Fruit fly (Drosophila melanogaster) whole organism, embryonic: ENCODE data around the gene ecd.

ENCODE experiments used
- CG10209 ChIP-seq: fragments of 200-800 bp; sonication (Bioruptor generic); optimal IDR thresholded peaks from 3 replicates; lab custom pipeline; 2017; ENCODE audit warnings: missing biosample characterization, mild to moderate bottlenecking, missing genetic modification characterization, missing genetic modification reagents
- CG10267 ChIP-seq: fragments of 200-800 bp; sonication (Bioruptor generic); optimal IDR thresholded peaks from 2 replicates; lab custom pipeline; 2018; ENCODE audit warnings: missing biosample characterization, mild to moderate bottlenecking, missing genetic modification characterization, moderate library complexity
- CG10543 ChIP-seq: fragments of 200-800 bp; sonication (Bioruptor generic); optimal IDR thresholded peaks from 3 replicates; lab custom pipeline; 2017; ENCODE audit warnings: missing biosample characterization, mild to moderate bottlenecking, missing genetic modification characterization, moderate library complexity
- CG12071 ChIP-seq: fragments of 200-800 bp; sonication (Bioruptor generic); optimal IDR thresholded peaks from 3 replicates; lab custom pipeline; 2018; ENCODE audit warnings: missing biosample characterization, mild to moderate bottlenecking, missing genetic modification characterization
- CG12219 ChIP-seq: fragments of 200-800 bp; sonication (Bioruptor generic); optimal IDR thresholded peaks from 3 replicates; lab custom pipeline; 2018; ENCODE audit warnings: missing biosample characterization, mild to moderate bottlenecking, missing genetic modification characterization
- CG15073 ChIP-seq: fragments of 200-800 bp; sonication (Bioruptor generic); optimal IDR thresholded peaks from 2 replicates; lab custom pipeline; 2016; ENCODE audit warnings: missing biosample characterization, missing genetic modification characterization
- CG30020 ChIP-seq: fragments of 200-800 bp; optimal IDR thresholded peaks from 2 replicates; lab custom pipeline; 2019; ENCODE audit warnings: missing biosample characterization, mild to moderate bottlenecking, missing genetic modification characterization, moderate library complexity
- CG3407 ChIP-seq: fragments of 200-800 bp; sonication (Bioruptor generic); optimal IDR thresholded peaks from 2 replicates; lab custom pipeline; 2018; ENCODE audit warnings: missing biosample characterization, mild to moderate bottlenecking, missing genetic modification characterization
- CG34376 ChIP-seq: fragments of 200-800 bp; sonication (Bioruptor generic); optimal IDR thresholded peaks from 2 replicates; lab custom pipeline; 2018; ENCODE audit warnings: missing biosample characterization, mild to moderate bottlenecking, missing genetic modification characterization
- CG5180 ChIP-seq: fragments of 200-800 bp; sonication (Bioruptor generic); optimal IDR thresholded peaks from 3 replicates; lab custom pipeline; 2017; ENCODE audit warnings: missing biosample characterization, missing genetic modification characterization, mild to moderate bottlenecking, moderate library complexity, missing genetic modification reagents
- CG7357 ChIP-seq: fragments of 200-800 bp; sonication (Bioruptor generic); IDR thresholded peaks from 3 replicates; pipeline ENCODE4 v1.3.6; 2022; ENCODE audit warnings: missing biosample characterization, missing genetic modification characterization
- CG7745 ChIP-seq: fragments of 200-800 bp; sonication (Bioruptor generic); optimal IDR thresholded peaks from 2 replicates; lab custom pipeline; 2018; ENCODE audit warnings: missing biosample characterization, mild to moderate bottlenecking, missing genetic modification characterization, moderate library complexity
- CG7963 ChIP-seq: fragments of 200-800 bp; sonication (Bioruptor generic); IDR thresholded peaks from 3 replicates; pipeline ENCODE4 v1.3.6; 2022; ENCODE audit warnings: missing biosample characterization, missing genetic modification characterization; ENCODE audit not compliant: partially characterized antibody
- CG9876 ChIP-seq: fragments of 200-800 bp; sonication (Bioruptor generic); optimal IDR thresholded peaks from 2 replicates; lab custom pipeline; 2016; ENCODE audit warnings: missing biosample characterization, missing genetic modification characterization
- Deaf1 ChIP-seq: fragments of 200-800 bp; optimal IDR thresholded peaks from 3 replicates; lab custom pipeline; 2019; ENCODE audit warnings: missing biosample characterization, mild to moderate bottlenecking, missing genetic modification characterization, moderate library complexity
- Ets65A ChIP-seq: fragments of 200-800 bp; sonication (Bioruptor generic); peaks from one replicate; lab custom pipeline; 2016; ENCODE audit warnings: missing biosample characterization, missing genetic modification characterization
- GATAe ChIP-seq: fragments of 200-800 bp; sonication (Bioruptor generic); conservative IDR thresholded peaks from 2 replicates; pipeline ENCODE4 v1.3.6; 2022; ENCODE audit warnings: missing biosample characterization, missing genetic modification characterization
- Hey ChIP-seq: fragments of 200-800 bp; sonication (Bioruptor generic); optimal IDR thresholded peaks from 3 replicates; lab custom pipeline; 2018; ENCODE audit warnings: missing biosample characterization, mild to moderate bottlenecking, missing genetic modification characterization
- HmgZ ChIP-seq: fragments of 200-800 bp; sonication (Bioruptor generic); optimal IDR thresholded peaks from 2 replicates; lab custom pipeline; 2018; ENCODE audit warnings: missing biosample characterization, mild to moderate bottlenecking, missing genetic modification characterization
- Jarid2 ChIP-seq: fragments of 200-800 bp; sonication (Bioruptor generic); optimal IDR thresholded peaks from 3 replicates; lab custom pipeline; 2017; ENCODE audit warnings: mild to moderate bottlenecking, missing biosample characterization, missing genetic modification reagents, missing genetic modification characterization
- Nf-YA ChIP-seq: fragments of 200-800 bp; sonication (Bioruptor generic); IDR thresholded peaks from 2 replicates; pipeline ENCODE4 v1.3.6; 2022; ENCODE audit warnings: missing biosample characterization, missing genetic modification characterization
- Sox102F ChIP-seq: fragments of 200-800 bp; sonication (Bioruptor generic); optimal IDR thresholded peaks from 2 replicates; lab custom pipeline; 2018; ENCODE audit warnings: missing biosample characterization, mild to moderate bottlenecking, missing genetic modification characterization, moderate library complexity
- Tbp ChIP-seq: fragments of >200 bp; optimal IDR thresholded peaks from 2 replicates; lab custom pipeline; 2018; ENCODE audit warnings: missing biosample characterization, missing genetic modification characterization
- crol ChIP-seq: fragments of 200-800 bp; sonication (Bioruptor generic); IDR thresholded peaks from 2 replicates; pipeline ENCODE4 v1.3.6; 2022; ENCODE audit warnings: missing biosample characterization, missing genetic modification characterization
- cwo ChIP-seq: fragments of 200-800 bp; sonication (Bioruptor generic); optimal IDR thresholded peaks from 3 replicates; lab custom pipeline; 2017; ENCODE audit warnings: missing biosample characterization, missing genetic modification characterization, mild to moderate bottlenecking, moderate library complexity, missing genetic modification reagents
- exex ChIP-seq: fragments of 200-800 bp; sonication (Bioruptor generic); optimal IDR thresholded peaks from 4 replicates; lab custom pipeline; 2018; ENCODE audit warnings: missing biosample characterization, mild to moderate bottlenecking, missing genetic modification characterization, moderate library complexity
- gfzf ChIP-seq: fragments of 200-800 bp; sonication (Bioruptor generic); optimal IDR thresholded peaks from 2 replicates; lab custom pipeline; 2016; ENCODE audit warnings: missing biosample characterization, mild to moderate bottlenecking, missing genetic modification characterization, moderate library complexity
- gro ChIP-seq: fragments of 200-800 bp; sonication (Bioruptor generic); optimal IDR thresholded peaks from 2 replicates; lab custom pipeline; 2016; ENCODE audit warnings: missing biosample characterization, missing genetic modification characterization
- knrl ChIP-seq: fragments of 200-800 bp; sonication (Bioruptor generic); IDR thresholded peaks from 3 replicates; pipeline ENCODE4 v1.3.6; 2022; ENCODE audit warnings: missing biosample characterization, missing genetic modification characterization; ENCODE audit not compliant: partially characterized antibody
- lab ChIP-seq: fragments of 200-800 bp; sonication (Bioruptor generic); optimal IDR thresholded peaks from 3 replicates; lab custom pipeline; 2017; ENCODE audit warnings: missing biosample characterization, missing genetic modification characterization, mild to moderate bottlenecking, moderate library complexity, missing genetic modification reagents
- mirr ChIP-seq: fragments of 200-800 bp; sonication (Bioruptor generic); optimal IDR thresholded peaks from 3 replicates; lab custom pipeline; 2018; ENCODE audit warnings: missing biosample characterization, mild to moderate bottlenecking, missing genetic modification characterization
- pan ChIP-seq, 4 experiments: fragments of >200 bp in 3 of 4; fragments of 200-800 bp in 1 of 4; sonication (Bioruptor generic) in 1 of 4; optimal IDR thresholded peaks in 3 of 4; IDR thresholded peaks in 1 of 4; 2 replicates each; pipeline versions ENCODE4 v1.3.6 to Lab custom; 2017 to 2022; ENCODE audit warnings: missing biosample characterization in 2 of 4, missing genetic modification characterization in 2 of 4, mixed read lengths in 1 of 4
- pita ChIP-seq: fragments of 200-800 bp; sonication (Bioruptor generic); optimal IDR thresholded peaks from 2 replicates; lab custom pipeline; 2017; ENCODE audit warnings: missing biosample characterization, mild to moderate bottlenecking, missing genetic modification characterization
- row ChIP-seq: fragments of 200-800 bp; sonication (Bioruptor generic); IDR thresholded peaks from 3 replicates; pipeline ENCODE4 v1.3.6; 2022; ENCODE audit warnings: missing biosample characterization, missing genetic modification characterization
- scrt ChIP-seq: fragments of 200-800 bp; sonication (Bioruptor generic); optimal IDR thresholded peaks from 2 replicates; lab custom pipeline; 2018; ENCODE audit warnings: missing biosample characterization, mild to moderate bottlenecking, missing genetic modification characterization, moderate library complexity
- sd ChIP-seq: fragments of 200-800 bp; sonication (Bioruptor generic); optimal IDR thresholded peaks from 3 replicates; lab custom pipeline; 2018; ENCODE audit warnings: missing biosample characterization, mild to moderate bottlenecking, missing genetic modification characterization, moderate library complexity
- sqz ChIP-seq: fragments of 200-800 bp; sonication (Bioruptor generic); optimal IDR thresholded peaks from 3 replicates; lab custom pipeline; 2018; ENCODE audit warnings: missing biosample characterization, mild to moderate bottlenecking, missing genetic modification characterization
- stc ChIP-seq: fragments of 200-800 bp; sonication (Bioruptor generic); IDR thresholded peaks from 2 replicates; pipeline ENCODE4 v1.3.6; 2022; ENCODE audit warnings: missing biosample characterization, missing genetic modification characterization
- sug ChIP-seq: fragments of 200-800 bp; optimal IDR thresholded peaks from 2 replicates; lab custom pipeline; 2019; ENCODE audit warnings: missing biosample characterization, mild to moderate bottlenecking, missing genetic modification characterization, moderate library complexity
- trem ChIP-seq: fragments of 200-800 bp; optimal IDR thresholded peaks from 3 replicates; lab custom pipeline; 2019; ENCODE audit warnings: missing biosample characterization, mild to moderate bottlenecking, missing genetic modification characterization, moderate library complexity
- unc-4 ChIP-seq: fragments of 200-800 bp; sonication (Bioruptor generic); IDR thresholded peaks from 2 replicates; pipeline ENCODE4 v1.3.6; 2022; ENCODE audit warnings: missing biosample characterization, missing genetic modification characterization; ENCODE audit not compliant: partially characterized antibody
- unpg ChIP-seq: fragments of 200-800 bp; sonication (Bioruptor generic); optimal IDR thresholded peaks from 3 replicates; lab custom pipeline; 2018; ENCODE audit warnings: missing biosample characterization, mild to moderate bottlenecking, missing genetic modification characterization, moderate library complexity
- vnd ChIP-seq: fragments of 200-800 bp; sonication (Bioruptor generic); IDR thresholded peaks from 3 replicates; pipeline ENCODE4 v1.3.6; 2022; ENCODE audit warnings: missing biosample characterization, missing genetic modification characterization; ENCODE audit not compliant: partially characterized antibody
- z ChIP-seq: fragments of 200-800 bp; sonication (Bioruptor generic); IDR thresholded peaks from 3 replicates; pipeline ENCODE4 v1.3.6; 2022; ENCODE audit warnings: missing biosample characterization, missing genetic modification characterization

The ecd gene

dm6 chr3L:2243846-2244528 is 21.7 kb downstream of the ecd start, which contains the start of gene CG32301 (continued):
- peak; percentile 24; the same call in 1 of the 3 replicates for TF ChIP-seq knrl (GFP tag; lab: Robert Waterston, UW)
- TF ChIP-seq gro (GFP tag; lab: Kevin White, UChicago), result no peak

dm6 chr3L:2237543-2238233 is 28.0 kb downstream of the ecd start, which contains the start of gene ACXD:
TSS of gene ACXD (plus strand) at chr3L:2237608.
- TF ChIP-seq Deaf1 (peak; percentile 59), Jarid2 (GFP tag; lab: Kevin White, UChicago) (peak; percentile 72), CG10543 (GFP tag; lab: Kevin White, UChicago) (peak; percentile 43), sd (tag; lab: Kevin White, UChicago) (peak; percentile 14), exex (tag; lab: Kevin White, UChicago) (peak; percentile 95), CG7745 (peak; percentile 88), Tbp (GFP tag; lab: Kevin White, UChicago) (no peak), stc (no peak), Nf-YA (0 out of 2 replicates have a peak, but pooled peaks have one; percentile 27), sug (tag; lab: Kevin White, UChicago) (peak; percentile 47), CG7963 (GFP tag; lab: Robert Waterston, UW) (0 out of 3 replicates have a peak, but pooled peaks have one; percentile 20), mirr (GFP tag; lab: Kevin White, UChicago) (peak; percentile 4), pan (optimal IDR thresholded peaks at IDR 0.05; lab: Kevin White, UChicago) (no peak), pan (GFP tag; optimal IDR thresholded peaks at IDR 0.05 in 1 of 2, IDR thresholded peaks at IDR 0.05 in 1 of 2) (peak in 1 of 2 experiments; percentile 32), CG30020 (no peak), pita (no peak), CG12071 (GFP tag; lab: Kevin White, UChicago) (no peak), cwo (GFP tag; lab: Kevin White, UChicago) (peak; percentile 9), Sox102F (GFP tag; lab: Kevin White, UChicago) (no peak), crol (GFP tag; lab: Robert Waterston, UW) (0 out of 2 replicates have a peak, but pooled peaks have one; percentile 14), GATAe (GFP tag; lab: Robert Waterston, UW) (peak; percentile 66), Ets65A (GFP tag; lab: Kevin White, UChicago) (peak; percentile 28), row (GFP tag; lab: Robert Waterston, UW) (0 out of 3 replicates have a peak, but pooled peaks have one; percentile 1), vnd (GFP tag; lab: Robert Waterston, UW) (peak; percentile 44; the same call in 1 of the 3 replicates), z (GFP tag; lab: Robert Waterston, UW) (0 out of 3 replicates have a peak, but pooled peaks have one; percentile 12), lab (GFP tag; lab: Kevin White, UChicago) (peak; percentile 73), CG5180 (GFP tag; lab: Kevin White, UChicago) (peak; percentile 71), CG34376 (GFP tag; lab: Kevin White, UChicago) (peak; percentile 66), Hey (tag; lab: Kevin White, UChicago) (peak; percentile 6)

dm6 chr3L:2237034-2237433 is 28.6 kb downstream of the ecd start, which contains the start of gene CG9018:
TSS of gene CG9018 (minus strand) at chr3L:2237076.
- TF ChIP-seq sqz (GFP tag; lab: Kevin White, UChicago), result no peak
- peak; percentile 74 for TF ChIP-seq trem
- no peak for TF ChIP-seq CG9876 (GFP tag; lab: Kevin White, UChicago)
- TF ChIP-seq CG10209, result no peak
- no peak for TF ChIP-seq unpg (GFP tag; lab: Kevin White, UChicago)
- no peak for TF ChIP-seq CG12219 (GFP tag; lab: Kevin White, UChicago)
- no peak for TF ChIP-seq HmgZ (tag; lab: Kevin White, UChicago)
- TF ChIP-seq CG15073 (GFP tag; lab: Kevin White, UChicago), result no peak
- TF ChIP-seq gfzf (GFP tag; lab: Kevin White, UChicago), result peak; percentile 95
- no peak for TF ChIP-seq unc-4 (GFP tag; lab: Robert Waterston, UW)
- no peak for TF ChIP-seq scrt (GFP tag; lab: Kevin White, UChicago)
- TF ChIP-seq CG3407, result no peak
- no peak for TF ChIP-seq CG7357 (GFP tag; lab: Robert Waterston, UW)
- peak; percentile 56 for TF ChIP-seq CG10267 (tag; lab: Kevin White, UChicago)
